In the genomic region with DNA sequence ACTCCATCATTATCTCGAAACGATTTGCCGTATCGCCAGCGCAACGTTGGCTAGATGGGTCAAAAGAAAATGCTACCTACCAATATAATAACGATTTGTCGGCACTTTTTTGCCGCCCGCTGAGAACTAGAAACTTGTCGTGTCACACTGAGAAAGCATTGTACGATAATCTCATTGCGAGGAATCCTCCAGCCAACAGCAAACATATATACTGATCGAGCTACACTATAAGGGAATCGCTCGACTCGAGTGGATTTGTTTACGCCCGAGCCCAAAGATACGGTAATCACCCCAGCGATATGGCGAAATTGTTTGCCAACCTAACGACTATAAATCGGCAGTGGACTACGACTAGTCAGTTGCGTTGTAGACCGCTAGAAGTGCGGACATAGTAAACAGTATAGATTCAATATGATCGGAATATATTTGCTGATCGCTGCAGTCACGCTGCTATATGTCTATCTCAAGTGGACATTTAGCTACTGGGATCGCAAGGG, we compare ENCODE assay signal across 1 fruit fly cellular context.
TF ChIP-seq lines count a peak whose summit lies in the region.

Cyp6d5 (plus strand) TSS at position 356 of the 497 bp plus-strand sequence.

TF ChIP-seq in whole organism, embryonic, 481 proteins besides CTCF, POLR2A, EP300 and RAD21 (continued from another document):
- TF ChIP-seq grn (GFP tag; optimal IDR thresholded peaks at IDR 0.05; lab: Kevin White, UChicago) (peak; percentile 75), CG32532 (GFP tag; IDR thresholded peaks at IDR 0.05; lab: Robert Waterston, UW) (peak; percentile 18; the same call in 1 of the 2 replicates), CG13894 (tag; optimal IDR thresholded peaks at IDR 0.05; lab: Kevin White, UChicago) (peak; percentile 25), fd64A (GFP tag; optimal IDR thresholded peaks at IDR 0.05; lab: Kevin White, UChicago) (peak; percentile 3), CG1233 (GFP tag; optimal IDR thresholded peaks at IDR 0.05; lab: Kevin White, UChicago) (peak; percentile 32), B-H2 (GFP tag; optimal IDR thresholded peaks at IDR 0.05; lab: Kevin White, UChicago) (peak; percentile 31), klu (GFP tag; IDR thresholded peaks at IDR 0.05; lab: Robert Waterston, UW) (no peak), CG8290 (GFP tag; optimal IDR thresholded peaks at IDR 0.05; lab: Kevin White, UChicago) (no peak), CG8290 (tag; optimal IDR thresholded peaks at IDR 0.05; lab: Kevin White, UChicago) (peak in 1 of 2 experiments; percentile 46), Stat92E (GFP tag; optimal IDR thresholded peaks at IDR 0.05; lab: Kevin White, UChicago) (no peak), CG34376 (GFP tag; optimal IDR thresholded peaks at IDR 0.05; lab: Kevin White, UChicago) (peak; percentile 89), CG10543 (GFP tag; optimal IDR thresholded peaks at IDR 0.05; lab: Kevin White, UChicago) (peak; percentile 47), sug (tag; optimal IDR thresholded peaks at IDR 0.05; lab: Kevin White, UChicago) (peak; percentile 95), CG18599 (GFP tag; optimal IDR thresholded peaks at IDR 0.05; lab: Kevin White, UChicago) (peak; percentile 4)
TF ChIP-seq in whole organism, embryonic: peak in this region for 28.
